Fruit fly (Drosophila melanogaster): ENCODE results near the gene CG45071.

Gene CG45071

DNA sequence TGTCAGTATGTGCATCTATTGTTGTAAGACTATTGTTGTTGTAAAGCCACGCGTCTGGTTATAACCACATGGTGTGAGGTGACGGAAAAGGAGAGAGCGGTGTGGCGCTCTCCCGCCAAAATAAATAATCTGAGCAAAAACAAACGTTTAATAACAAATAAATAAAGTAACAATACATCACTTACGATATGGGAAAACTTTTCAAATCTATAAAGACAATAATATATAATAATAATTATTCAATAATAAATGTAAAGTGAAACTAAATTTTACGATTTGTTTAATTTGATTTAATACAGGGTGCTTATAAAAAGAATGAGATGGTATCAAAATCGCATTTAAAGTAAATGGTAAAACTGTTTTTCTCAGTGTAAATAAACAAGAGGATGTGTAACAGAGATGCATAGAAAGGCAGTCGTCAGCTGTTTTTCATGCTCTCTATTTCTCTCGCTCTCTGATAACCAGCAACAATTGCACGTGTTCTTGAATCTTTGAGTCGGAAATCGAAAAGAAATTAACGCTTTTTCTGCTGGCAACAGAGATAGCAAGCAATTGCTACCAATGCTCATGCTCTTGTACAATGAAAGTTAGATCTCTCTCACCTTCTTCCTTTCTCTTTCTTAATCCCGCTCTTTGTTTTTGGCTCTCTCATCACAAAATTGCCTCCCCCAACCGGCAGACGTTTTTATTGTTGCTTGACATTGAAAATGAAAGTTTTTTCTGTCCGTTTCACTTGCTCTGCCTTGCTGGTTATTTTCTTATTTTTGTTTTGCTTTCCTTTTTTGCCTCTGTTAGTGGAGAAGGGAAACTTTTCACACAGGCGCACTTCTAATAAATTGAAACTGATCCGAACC lies 6.8 kb upstream of the CG45071 start (continued):
- peak; percentile 11 for TF ChIP-seq bab2 (GFP tag; optimal IDR thresholded peaks at IDR 0.05)
- TF ChIP-seq CG17829 (tag; optimal IDR thresholded peaks at IDR 0.05): peak; percentile 97
- TF ChIP-seq ro (GFP tag; IDR thresholded peaks at IDR 0.05): peak; percentile 62
- no peak for TF ChIP-seq chn (GFP tag; optimal IDR thresholded peaks at IDR 0.05)
- TF ChIP-seq ato (GFP tag; IDR thresholded peaks at IDR 0.05; ENCODE audit: partially characterized antibody): no peak
- TF ChIP-seq sisA (GFP tag; IDR thresholded peaks at IDR 0.05): peak; percentile 67; the same call in 1 of the 2 replicates
- TF ChIP-seq insv (GFP tag; optimal IDR thresholded peaks at IDR 0.05): no peak
- TF ChIP-seq Ets97D (GFP tag; optimal IDR thresholded peaks at IDR 0.05): no peak
- no peak for TF ChIP-seq NC2β (GFP tag; optimal IDR thresholded peaks at IDR 0.05)
- TF ChIP-seq pum (GFP tag; optimal IDR thresholded peaks at IDR 0.05): no peak
- no peak for TF ChIP-seq crc (GFP tag; optimal IDR thresholded peaks at IDR 0.05)
- peak; percentile 92 for TF ChIP-seq Meics (GFP tag; optimal IDR thresholded peaks at IDR 0.05)
- TF ChIP-seq Ada2b (GFP tag; IDR thresholded peaks at IDR 0.05): peak; percentile 82
- TF ChIP-seq Mes4 (GFP tag; optimal IDR thresholded peaks at IDR 0.05): no peak
- TF ChIP-seq jigr1 (GFP tag; IDR thresholded peaks at IDR 0.05): 0 out of 3 replicates have a peak, but pooled peaks have one; percentile 7
- TF ChIP-seq Hey (tag; optimal IDR thresholded peaks at IDR 0.05): peak; percentile 7
- TF ChIP-seq fd96Cb (tag; optimal IDR thresholded peaks at IDR 0.05): peak; percentile 94
- TF ChIP-seq MBD-R2 (GFP tag; IDR thresholded peaks at IDR 0.05): no peak
- TF ChIP-seq CG8924 (tag; optimal IDR thresholded peaks at IDR 0.05): peak; percentile 96
- TF ChIP-seq Gug (GFP tag; IDR thresholded peaks at IDR 0.05): peak; percentile 15; the same call in 1 of the 4 replicates
- peak; percentile 74 for TF ChIP-seq CG10209 (GFP tag; optimal IDR thresholded peaks at IDR 0.05)
- TF ChIP-seq CG4360 (GFP tag; IDR thresholded peaks at IDR 0.05): peak; percentile 83
- TF ChIP-seq CG15479 (GFP tag; optimal IDR thresholded peaks at IDR 0.05): peak; percentile 13
- peak; percentile 27 for TF ChIP-seq repo (GFP tag; optimal IDR thresholded peaks at IDR 0.05)
- peak; percentile 81 for TF ChIP-seq Rfx (GFP tag; IDR thresholded peaks at IDR 0.05)
- no peak for TF ChIP-seq Mad (GFP tag; optimal IDR thresholded peaks at IDR 0.05)
- peak; percentile 62 for TF ChIP-seq pros (GFP tag; optimal IDR thresholded peaks at IDR 0.05)
- TF ChIP-seq CG32532 (GFP tag; IDR thresholded peaks at IDR 0.05): peak; percentile 89
- TF ChIP-seq pan (optimal IDR thresholded peaks at IDR 0.05): no peak
- TF ChIP-seq pan (GFP tag; optimal IDR thresholded peaks at IDR 0.05 in 1 of 2, IDR thresholded peaks at IDR 0.05 in 1 of 2): peak in 1 of 2 experiments; percentile 91
- no peak for TF ChIP-seq CG14860 (GFP tag; IDR thresholded peaks at IDR 0.05; ENCODE audit: partially characterized antibody)
- peak; percentile 38 for TF ChIP-seq Lhr (GFP tag; optimal IDR thresholded peaks at IDR 0.05)
- TF ChIP-seq hb (GFP tag; IDR thresholded peaks at IDR 0.05; ENCODE audit: partially characterized antibody): no peak
- no peak for TF ChIP-seq br (optimal IDR thresholded peaks at IDR 0.05)
- peak; percentile 91 for TF ChIP-seq CG17359 (tag; optimal IDR thresholded peaks at IDR 0.05)
- peak; percentile 49 for TF ChIP-seq CG31388 (GFP tag; optimal IDR thresholded peaks at IDR 0.05)
- peak; percentile 78 for TF ChIP-seq CG9437 (GFP tag; optimal IDR thresholded peaks at IDR 0.05)
- TF ChIP-seq Opbp (GFP tag; IDR thresholded peaks at IDR 0.05; ENCODE audit: partially characterized antibody): no peak
- no peak for TF ChIP-seq Pdp1 (GFP tag; optimal IDR thresholded peaks at IDR 0.05)
- TF ChIP-seq Bgb (GFP tag; IDR thresholded peaks at IDR 0.05; ENCODE audit: partially characterized antibody): no peak; the same call in 1 of the 2 replicates
- TF ChIP-seq ash1 (GFP tag; optimal IDR thresholded peaks at IDR 0.05): no peak
- TF ChIP-seq CG10654 (GFP tag; optimal IDR thresholded peaks at IDR 0.05): peak; percentile 81
- TF ChIP-seq esg (GFP tag; conservative IDR thresholded peaks at IDR 0.05): peak; percentile 53; the same call in 1 of the 2 replicates
- peak; percentile 93 for TF ChIP-seq CG1233 (GFP tag; optimal IDR thresholded peaks at IDR 0.05)
- TF ChIP-seq CG11696 (GFP tag; IDR thresholded peaks at IDR 0.05): peak; percentile 76
- peak; percentile 78 for TF ChIP-seq exex (tag; optimal IDR thresholded peaks at IDR 0.05)
- no peak for TF ChIP-seq CG12769 (tag; optimal IDR thresholded peaks at IDR 0.05)
- no peak for TF ChIP-seq mld (GFP tag; IDR thresholded peaks at IDR 0.05; ENCODE audit: partially characterized antibody)
- no peak for TF ChIP-seq tup (GFP tag; optimal IDR thresholded peaks at IDR 0.05)

Data from whole organism, embryonic.